Worm (Caenorhabditis elegans): ENCODE results near the gene F07H5.7.
A peak's percentile ranks its signal among the peaks of the same experiment; 100 is the strongest.

The F07H5.7 gene

ce11 chrII:8813659-8814058 lies 19.7 kb upstream of the F07H5.7 start (continued):
- TF ChIP-seq lim-7 (GFP tag; IDR thresholded peaks at IDR 0.05) (no peak), ztf-11 (tag; optimal IDR thresholded peaks at IDR 0.05) (no peak), aha-1 (tag) (peak; percentile 92), ceh-62 (tag; optimal IDR thresholded peaks at IDR 0.05) (no peak), madf-5 (GFP tag; IDR thresholded peaks at IDR 0.05) (no peak)

- TF ChIP-seq mes-2 (tag; optimal IDR thresholded peaks at IDR 0.05; ENCODE audit: poor library complexity, severe bottlenecking) (no peak), ceh-44 (GFP tag; IDR thresholded peaks at IDR 0.05) (no peak), F37D6.2 (tag; optimal IDR thresholded peaks at IDR 0.05) (no peak), duxl-1 (tag; optimal IDR thresholded peaks at IDR 0.05; ENCODE audit: poor library complexity) (no peak), unc-62 (GFP tag; optimal IDR thresholded peaks at IDR 0.05 in 1 of 2) (peak in 1 of 2 experiments; percentile 91), unc-62 (tag; optimal IDR thresholded peaks at IDR 0.05) (no peak), fkh-10 (GFP tag; optimal IDR thresholded peaks at IDR 0.05) (no peak), F10B5.3 (tag; optimal IDR thresholded peaks at IDR 0.05) (no peak), F49E8.2 (tag; optimal IDR thresholded peaks at IDR 0.05; ENCODE audit: borderline replicate concordance) (no peak), nhr-77 (tag; optimal IDR thresholded peaks at IDR 0.05) (no peak), lir-3 (tag; optimal IDR thresholded peaks at IDR 0.05) (no peak), Y48G9A.11 (GFP tag; IDR thresholded peaks at IDR 0.05) (no peak), T20F7.1 (GFP tag; optimal IDR thresholded peaks at IDR 0.05) (no peak), nhr-76 (tag; optimal IDR thresholded peaks at IDR 0.05) (no peak), zip-11 (GFP tag; IDR thresholded peaks at IDR 0.05) (no peak), lin-1 (GFP tag; IDR thresholded peaks at IDR 0.05) (no peak), hmg-1.1 (GFP tag; IDR thresholded peaks at IDR 0.05) (no peak), lsy-2 (tag; optimal IDR thresholded peaks at IDR 0.05) (no peak), R02D3.7 (tag; optimal IDR thresholded peaks at IDR 0.05) (no peak), php-3 (GFP tag; IDR thresholded peaks at IDR 0.05) (no peak), nhr-10 (tag; optimal IDR thresholded peaks at IDR 0.05) (no peak), rbr-2 (tag; optimal IDR thresholded peaks at IDR 0.05) (no peak), T26A8.4 (GFP tag; IDR thresholded peaks at IDR 0.05) (peak; percentile 12), pha-4 (GFP tag; IDR thresholded peaks at IDR 0.05) (no peak), pha-4 (tag; optimal IDR thresholded peaks at IDR 0.05) (no peak), nhr-28 (tag; optimal IDR thresholded peaks at IDR 0.05) (peak; percentile 29), ceh-62 (tag; optimal IDR thresholded peaks at IDR 0.05) (no peak), tag-97 (GFP tag; IDR thresholded peaks at IDR 0.05) (no peak), ZK546.5 (tag; optimal IDR thresholded peaks at IDR 0.05) (no peak), nhr-48 (tag; optimal IDR thresholded peaks at IDR 0.05) (no peak), snpc-1.2 (GFP tag; IDR thresholded peaks at IDR 0.05) (0 out of 2 replicates have a peak, but pooled peaks have one; percentile 26), mdt-29 (GFP tag; IDR thresholded peaks at IDR 0.05) (no peak)
Observed at ce11 chrII:8812346-8812745, 18.4 kb upstream of the F07H5.7 start.

DNA sequence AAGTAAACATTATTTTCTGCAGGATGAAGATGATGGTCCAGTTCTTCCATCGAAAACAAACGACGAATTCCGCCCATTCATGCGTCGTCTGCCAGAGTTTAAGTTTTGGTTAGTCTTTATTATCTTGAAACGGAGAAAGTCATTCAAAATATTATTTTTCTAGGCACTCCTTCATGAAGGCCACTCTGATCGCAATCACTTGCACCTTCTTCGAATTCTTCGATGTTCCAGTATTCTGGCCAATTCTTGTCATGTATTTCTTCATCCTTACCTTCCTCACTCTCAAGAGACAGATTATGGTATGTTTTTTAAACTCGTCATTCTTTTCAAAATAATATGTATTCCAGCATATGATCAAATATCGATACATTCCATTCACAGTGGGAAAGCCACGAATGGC lies 17.9 kb upstream of the F07H5.7 start:
- TF ChIP-seq tag-97 (GFP tag; IDR thresholded peaks at IDR 0.05) (no peak), daf-19 (GFP tag; conservative IDR thresholded peaks at IDR 0.05) (no peak), nhr-28 (tag; optimal IDR thresholded peaks at IDR 0.05) (peak; percentile 51), ceh-82 (tag; optimal IDR thresholded peaks at IDR 0.05) (no peak), T26A8.4 (GFP tag; IDR thresholded peaks at IDR 0.05) (peak; percentile 70; the same call in 1 of the 2 replicates), dve-1 (tag; optimal IDR thresholded peaks at IDR 0.05; ENCODE audit: insufficient read depth) (no peak)
